Fruit fly (Drosophila melanogaster) whole organism, pupa: ENCODE measurements around the gene emb.

Experiments used
- CG13204 ChIP-seq: fragments of 200-800 bp; sonication (Bioruptor generic); optimal IDR thresholded peaks from 2 replicates; lab custom pipeline; 2018; ENCODE audit warnings: missing biosample characterization, mild to moderate bottlenecking, missing genetic modification characterization, moderate library complexity
- CG15710 ChIP-seq: fragments of 200-800 bp; sonication (Bioruptor generic); optimal IDR thresholded peaks from 2 replicates; lab custom pipeline; 2018; ENCODE audit warnings: missing biosample characterization, mild to moderate bottlenecking, missing genetic modification characterization, moderate library complexity
- CG4496 ChIP-seq: fragments of 200-800 bp; sonication (Bioruptor generic); IDR thresholded peaks from 3 replicates; pipeline ENCODE4 v1.3.6; 2022; ENCODE audit warnings: missing biosample characterization, missing genetic modification characterization
- CG9948 ChIP-seq: fragments of 200-800 bp; sonication (Bioruptor generic); optimal IDR thresholded peaks from 2 replicates; lab custom pipeline; 2018; ENCODE audit warnings: missing biosample characterization, mild to moderate bottlenecking, missing genetic modification characterization, moderate library complexity
- D1 ChIP-seq: fragments of 200-800 bp; sonication (Bioruptor generic); optimal IDR thresholded peaks from 2 replicates; lab custom pipeline; 2018; ENCODE audit warnings: missing biosample characterization, mild to moderate bottlenecking, missing genetic modification characterization, moderate library complexity
- Ets98B ChIP-seq: fragments of 200-800 bp; sonication (Bioruptor generic); IDR thresholded peaks from 2 replicates; pipeline ENCODE4 v1.3.6; 2022; ENCODE audit warnings: missing biosample characterization, missing genetic modification characterization
- gl ChIP-seq: fragments of 200-800 bp; sonication (Bioruptor generic); optimal IDR thresholded peaks from 2 replicates; lab custom pipeline; 2018; ENCODE audit warnings: missing biosample characterization, mild to moderate bottlenecking, missing genetic modification characterization
- rn ChIP-seq: fragments of 200-800 bp; sonication (Bioruptor generic); IDR thresholded peaks from 2 replicates; pipeline ENCODE4 v1.3.6; 2022; ENCODE audit warnings: missing biosample characterization, missing genetic modification characterization

- TF ChIP-seq D1 (peak; percentile 39), gl (tag; lab: Kevin White, UChicago) (no peak), CG4496 (0 out of 3 replicates have a peak, but pooled peaks have one; percentile 15), CG13204 (GFP tag; lab: Kevin White, UChicago) (no peak), CG9948 (tag; lab: Kevin White, UChicago) (peak; percentile 28), rn (no peak), Ets98B (peak; percentile 35), CG15710 (tag; lab: Kevin White, UChicago) (peak; percentile 28)
Observed at dm6 chr2L:8414887-8415883, 11.8 kb downstream of the emb start, which contains the start of the genes CG13398 and Akap200.
